Worm (Caenorhabditis elegans): ENCODE measurements around the gene srw-82.
"Not testable (repeated sequence)": the region's sequence is repeated elsewhere in the genome, so short reads cannot be mapped to it uniquely, and the experiment has no call there.

srw-82 gene

DNA sequence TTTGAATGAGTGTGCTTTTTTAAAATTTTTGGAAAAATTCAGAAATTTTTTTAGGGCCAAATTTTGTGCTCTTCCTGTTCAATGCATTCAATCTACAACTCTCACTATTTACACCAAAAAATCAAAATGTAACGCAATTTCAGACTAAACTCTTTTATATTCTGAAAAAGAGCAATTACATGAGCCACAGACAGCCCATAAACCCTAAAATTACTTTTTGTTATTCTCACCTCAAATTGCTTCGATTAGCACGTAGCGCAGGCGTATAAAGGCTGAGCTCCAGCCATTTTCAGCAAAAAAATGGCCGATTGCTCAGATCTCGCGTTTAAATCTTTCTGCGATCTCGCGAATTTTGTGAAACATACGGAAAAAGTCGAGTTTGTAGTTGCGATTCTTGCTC, at the start of gene srw-82:
TSS of gene srw-82 (plus strand) at position 301 of the 400 bp plus-strand sequence.
- TF ChIP-seq dao-5 (tag; optimal IDR thresholded peaks at IDR 0.05) (no peak), W03F9.2 (tag; optimal IDR thresholded peaks at IDR 0.05) (no peak), him-1 (tag; optimal IDR thresholded peaks at IDR 0.05) (no peak)

DNA sequence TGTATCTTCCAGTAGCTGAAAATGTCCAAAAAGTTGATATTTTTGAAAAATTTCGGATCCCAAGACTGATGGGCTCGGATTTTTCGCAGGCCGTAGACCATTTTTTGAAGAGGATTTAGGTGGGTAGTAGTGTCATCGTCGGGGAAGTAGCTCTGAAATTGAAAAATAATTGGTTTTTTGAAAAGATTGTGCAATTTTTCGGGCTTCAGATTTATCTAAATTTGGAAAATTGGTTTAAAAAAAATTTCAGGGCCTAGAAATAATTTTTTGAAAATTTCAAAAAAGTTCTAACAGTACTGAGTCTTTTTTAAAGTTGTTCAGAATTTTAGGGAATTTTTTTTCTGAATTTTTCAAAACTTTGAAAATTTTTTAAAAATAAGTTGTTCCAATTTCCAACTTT, 49.0 kb upstream of the srw-82 start, which contains the start of gene nhr-288:
TSS of gene nhr-288 (minus strand) at position 101 of the 400 bp plus-strand sequence.
- TF ChIP-seq W03F9.2 (tag; optimal IDR thresholded peaks at IDR 0.05) (no peak), dao-5 (tag; optimal IDR thresholded peaks at IDR 0.05) (no peak), him-1 (tag; optimal IDR thresholded peaks at IDR 0.05) (no peak)

DNA sequence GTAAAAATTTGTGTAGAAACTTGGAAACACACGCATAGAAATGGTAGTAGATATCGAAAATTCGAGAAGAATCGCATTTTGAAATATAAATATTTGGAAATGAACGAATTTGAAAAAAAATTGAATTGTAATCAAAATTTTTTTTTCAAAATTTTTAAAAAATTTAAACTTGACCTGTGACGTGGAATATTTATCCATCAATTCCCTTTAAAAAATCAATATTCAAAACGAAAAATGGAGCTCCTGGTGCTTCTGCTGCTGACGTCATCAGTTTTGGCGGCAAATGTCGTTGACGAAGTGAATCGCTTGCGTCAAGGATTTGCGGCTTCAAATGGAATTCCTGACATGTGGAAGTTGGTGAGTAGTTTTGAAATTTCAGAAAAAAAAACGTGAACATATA, 42.5 kb upstream of the srw-82 start, which contains the start of the genes Y51A2B.4 and Y51A2B.5:
TSS of gene Y51A2B.4 (minus strand) at position 101 of the 400 bp plus-strand sequence.
TSS of gene Y51A2B.5 (plus strand) at position 232 of the 400 bp plus-strand sequence.
- TF ChIP-seq W03F9.2 (tag; optimal IDR thresholded peaks at IDR 0.05) (no peak), him-1 (tag; optimal IDR thresholded peaks at IDR 0.05) (no peak), dao-5 (tag; optimal IDR thresholded peaks at IDR 0.05) (no peak)

DNA sequence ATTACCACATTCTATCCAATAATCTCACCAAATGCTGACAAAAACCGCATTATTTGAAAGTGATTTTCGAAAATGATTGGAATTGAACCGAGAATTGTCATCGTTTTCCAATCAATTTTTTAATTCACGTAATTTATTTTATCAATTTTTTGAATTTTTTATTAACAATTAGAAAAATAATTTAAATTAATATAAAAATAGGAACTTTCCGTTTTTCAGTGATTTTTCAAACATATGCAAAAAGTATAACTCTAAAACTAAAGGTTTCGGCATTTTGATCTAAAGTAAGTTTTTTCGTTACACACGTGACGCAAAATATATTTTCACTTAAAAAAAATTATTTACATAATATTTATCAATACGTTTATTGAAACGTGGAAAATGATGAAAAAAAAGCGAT, 37.3 kb upstream of the srw-82 start, which contains the start of gene Y51A2B.6:
TSS of gene Y51A2B.6 (minus strand) at position 101 of the 400 bp plus-strand sequence.
- TF ChIP-seq dao-5 (tag; optimal IDR thresholded peaks at IDR 0.05) (no peak), W03F9.2 (tag; optimal IDR thresholded peaks at IDR 0.05) (no peak), him-1 (tag; optimal IDR thresholded peaks at IDR 0.05) (no peak)

DNA sequence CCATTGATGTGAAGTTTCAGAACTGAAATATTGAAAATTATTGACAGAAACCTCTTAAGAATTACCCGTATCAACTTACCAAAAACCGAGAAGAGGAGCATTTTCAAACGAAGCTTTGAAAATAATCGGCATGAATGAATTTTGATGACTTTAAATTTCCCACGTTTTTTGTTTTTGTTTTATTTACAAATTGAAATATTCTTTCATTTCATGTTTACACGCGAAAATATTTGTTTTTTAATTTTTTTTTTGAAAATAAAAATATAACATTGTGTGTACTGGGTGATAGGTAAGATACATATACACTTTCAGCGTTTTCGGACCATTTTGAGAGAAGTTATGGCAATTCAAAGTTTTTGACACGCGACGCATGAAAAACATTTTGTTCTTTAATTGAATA, 35.9 kb upstream of the srw-82 start, which contains the start of gene Y51A2B.9:
TSS of gene Y51A2B.9 (minus strand) at position 101 of the 400 bp plus-strand sequence.
- no peak for TF ChIP-seq him-1 (tag; optimal IDR thresholded peaks at IDR 0.05)
- TF ChIP-seq W03F9.2 (tag; optimal IDR thresholded peaks at IDR 0.05): no peak
- no peak for TF ChIP-seq dao-5 (tag; optimal IDR thresholded peaks at IDR 0.05)

DNA sequence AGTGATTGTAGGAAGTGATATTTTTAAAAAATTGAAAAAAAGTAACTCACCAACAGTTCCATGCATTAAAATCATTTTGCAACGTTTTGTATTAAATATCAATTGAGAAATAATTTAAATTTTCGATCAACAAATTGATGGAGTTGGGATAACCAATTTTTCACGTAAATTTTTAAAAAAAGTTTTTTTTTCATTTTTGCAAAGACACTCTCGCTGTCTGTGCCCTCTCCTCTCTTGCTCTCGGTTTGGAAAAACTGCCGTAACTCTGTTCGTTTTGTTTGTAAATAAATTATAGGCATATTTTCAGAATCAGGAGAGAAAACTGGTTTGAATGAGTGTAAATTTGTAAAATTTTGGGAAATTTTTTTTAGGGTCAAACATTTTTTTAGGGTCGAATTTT, 33.7 kb upstream of the srw-82 start, which contains the start of gene Y51A2B.16:
TSS of gene Y51A2B.16 (minus strand) at position 101 of the 400 bp plus-strand sequence.
- TF ChIP-seq him-1 (tag; optimal IDR thresholded peaks at IDR 0.05) (no peak), W03F9.2 (tag; optimal IDR thresholded peaks at IDR 0.05) (no peak), dao-5 (tag; optimal IDR thresholded peaks at IDR 0.05) (no peak)

DNA sequence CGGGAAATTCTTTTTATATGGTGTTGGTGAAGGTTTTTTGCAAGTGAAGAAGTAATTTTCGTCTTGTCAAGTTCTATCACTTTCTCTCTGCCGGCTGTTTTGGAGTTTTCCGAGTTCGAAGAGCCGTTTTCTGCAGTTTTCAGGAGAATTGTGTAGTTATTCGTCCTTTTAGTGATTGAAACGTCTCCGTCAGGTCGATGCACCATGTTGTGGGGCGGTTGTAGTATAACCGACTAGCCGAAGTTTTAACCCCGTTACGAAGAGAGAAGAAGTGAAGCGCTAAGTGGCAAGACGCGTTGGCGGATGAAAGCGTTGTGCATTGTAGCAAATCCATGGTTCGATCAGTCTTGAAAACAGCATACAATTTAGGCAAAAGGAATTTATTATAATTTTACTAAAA, 28.8 kb upstream of the srw-82 start:
- TF ChIP-seq W03F9.2 (tag; optimal IDR thresholded peaks at IDR 0.05) (no peak), dao-5 (tag; optimal IDR thresholded peaks at IDR 0.05) (no peak), him-1 (tag; optimal IDR thresholded peaks at IDR 0.05) (no peak)

DNA sequence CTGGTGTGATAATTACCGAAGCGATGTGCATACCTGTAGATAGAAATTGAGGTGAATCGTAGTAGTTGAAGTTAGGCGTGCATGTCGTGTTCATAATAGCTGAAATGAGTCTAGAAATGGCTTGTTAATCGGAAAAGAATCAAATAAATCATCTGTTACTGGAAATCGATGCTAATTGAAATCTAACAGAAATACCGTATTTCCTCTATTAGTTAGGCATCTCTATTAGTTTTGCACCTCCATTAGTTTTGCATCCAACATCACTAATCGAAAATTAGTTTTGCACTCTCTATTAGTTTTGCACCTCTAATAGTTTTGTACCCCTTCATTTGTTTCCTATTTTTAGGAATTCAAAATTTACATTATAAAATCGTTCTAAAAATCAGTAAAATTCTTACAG, 26.8 kb upstream of the srw-82 start, which contains the start of gene srh-209:
TSS of gene srh-209 (minus strand) at position 101 of the 400 bp plus-strand sequence.
- not testable (repeated sequence) for TF ChIP-seq dao-5, him-1, W03F9.2 (tag; optimal IDR thresholded peaks at IDR 0.05)

DNA sequence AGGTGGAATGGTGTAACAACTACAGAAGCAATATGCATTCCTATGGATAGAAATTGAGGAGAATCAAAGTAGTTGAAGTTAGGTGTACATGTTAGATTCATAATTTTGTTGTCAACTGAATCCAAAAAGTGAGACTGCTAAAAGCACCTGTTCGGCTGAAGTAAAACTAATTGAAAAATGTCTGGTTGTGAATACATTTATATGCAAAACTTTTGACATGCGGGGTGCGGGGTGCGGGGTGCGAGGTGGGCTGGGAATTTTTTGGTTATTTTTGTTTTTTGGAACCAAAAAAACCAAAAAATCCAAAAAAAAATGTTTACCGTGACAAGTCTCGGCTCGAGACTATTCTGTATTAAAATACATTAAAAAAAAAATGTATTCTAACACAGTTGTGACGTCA, 21.4 kb upstream of the srw-82 start, which contains the start of gene srh-207:
TSS of gene srh-207 (minus strand) at position 101 of the 400 bp plus-strand sequence.
- TF ChIP-seq W03F9.2 (tag; optimal IDR thresholded peaks at IDR 0.05) (no peak), him-1 (tag; optimal IDR thresholded peaks at IDR 0.05) (no peak), dao-5 (tag; optimal IDR thresholded peaks at IDR 0.05) (no peak)

DNA sequence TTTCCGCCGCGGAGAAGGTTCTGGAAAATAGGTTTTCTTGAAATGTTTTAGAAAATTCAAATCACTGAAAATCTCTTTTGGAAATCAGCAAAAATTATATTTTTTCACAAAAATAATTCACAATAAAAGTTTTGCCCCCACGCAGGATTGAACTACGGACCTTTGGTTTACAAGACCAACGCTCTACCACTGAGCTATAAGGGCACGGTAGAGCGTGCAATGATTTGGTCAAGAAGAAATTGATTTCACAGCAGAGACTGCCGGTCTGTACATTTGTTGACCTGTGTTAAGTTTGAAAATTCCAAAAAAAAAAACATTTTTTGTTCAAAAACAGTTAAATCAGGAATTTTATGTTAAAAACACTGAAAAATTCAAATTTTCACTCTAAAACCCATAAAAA, 19.2 kb upstream of the srw-82 start:
- no peak for TF ChIP-seq him-1 (tag; optimal IDR thresholded peaks at IDR 0.05)
- TF ChIP-seq dao-5 (tag; optimal IDR thresholded peaks at IDR 0.05): no peak
- TF ChIP-seq W03F9.2 (tag; optimal IDR thresholded peaks at IDR 0.05): no peak

DNA sequence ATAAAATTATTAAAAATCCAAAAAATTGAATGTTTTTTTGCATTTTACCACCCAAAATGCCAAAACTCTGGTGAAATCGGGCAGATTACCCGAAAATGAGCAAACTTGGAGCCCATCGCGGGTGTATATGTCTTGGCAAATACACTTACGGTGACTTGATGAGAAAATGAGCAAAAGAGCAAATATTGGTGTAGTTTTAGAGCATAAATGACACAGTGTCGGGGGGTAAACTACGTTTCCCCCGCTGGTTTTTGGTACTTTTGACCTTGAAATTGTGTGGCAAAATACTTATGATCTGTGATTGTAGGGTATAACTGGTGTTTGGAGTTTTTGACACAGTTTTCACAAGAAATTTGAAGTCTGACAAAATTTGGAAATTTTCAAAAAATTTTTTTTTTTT, 18.7 kb upstream of the srw-82 start, which contains the start of gene ZK262.2:
TSS of gene ZK262.2 (minus strand) at position 101 of the 400 bp plus-strand sequence.
- TF ChIP-seq W03F9.2 (tag; optimal IDR thresholded peaks at IDR 0.05) (no peak), him-1 (tag; optimal IDR thresholded peaks at IDR 0.05) (no peak), dao-5 (tag; optimal IDR thresholded peaks at IDR 0.05) (no peak)

DNA sequence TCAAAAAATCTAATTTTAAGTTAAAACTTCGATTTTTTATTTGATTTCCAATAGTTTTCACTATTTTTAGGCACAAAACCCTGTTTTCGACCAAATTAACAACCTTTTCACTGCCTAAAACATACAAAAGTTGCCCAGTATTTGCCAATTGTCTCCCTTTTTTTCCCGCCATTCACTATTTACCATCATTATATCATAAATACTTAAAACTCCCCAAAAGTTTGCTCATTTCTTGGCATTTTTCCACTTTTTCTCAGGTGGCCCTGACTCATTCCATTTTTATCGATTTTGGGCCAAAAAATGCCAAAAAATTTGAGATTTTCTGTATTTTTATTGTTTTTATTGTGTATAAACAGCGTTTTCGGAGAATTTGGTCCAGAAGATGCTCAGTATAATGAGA, 17.5 kb upstream of the srw-82 start, which contains the start of gene txt-8:
TSS of gene txt-8 (plus strand) at position 301 of the 400 bp plus-strand sequence.
- TF ChIP-seq him-1 (tag; optimal IDR thresholded peaks at IDR 0.05): no peak
- no peak for TF ChIP-seq dao-5 (tag; optimal IDR thresholded peaks at IDR 0.05)
- TF ChIP-seq W03F9.2 (tag; optimal IDR thresholded peaks at IDR 0.05): no peak

DNA sequence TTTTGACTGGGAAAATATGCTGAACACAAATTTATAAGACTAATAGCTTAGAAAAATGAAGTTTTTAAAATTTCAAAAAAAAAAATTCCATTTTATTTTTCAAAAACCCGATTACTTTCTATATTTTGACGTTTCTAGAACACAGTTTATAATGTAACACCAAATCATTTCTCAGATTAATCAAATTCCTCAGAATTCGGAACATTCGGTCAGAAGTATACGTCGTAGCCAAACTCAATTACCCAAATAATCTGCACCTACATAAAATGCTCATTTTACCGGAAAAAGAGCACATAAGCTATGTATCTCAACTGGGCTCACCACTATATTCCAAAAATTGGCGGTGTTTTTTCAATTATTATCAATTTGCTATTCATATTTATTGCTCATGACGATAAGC, 10.8 kb upstream of the srw-82 start, which contains the start of gene srj-26:
TSS of gene srj-26 (plus strand) at position 301 of the 400 bp plus-strand sequence.
- no peak for TF ChIP-seq him-1 (tag; optimal IDR thresholded peaks at IDR 0.05)
- no peak for TF ChIP-seq dao-5 (tag; optimal IDR thresholded peaks at IDR 0.05)
- no peak for TF ChIP-seq W03F9.2 (tag; optimal IDR thresholded peaks at IDR 0.05)

DNA sequence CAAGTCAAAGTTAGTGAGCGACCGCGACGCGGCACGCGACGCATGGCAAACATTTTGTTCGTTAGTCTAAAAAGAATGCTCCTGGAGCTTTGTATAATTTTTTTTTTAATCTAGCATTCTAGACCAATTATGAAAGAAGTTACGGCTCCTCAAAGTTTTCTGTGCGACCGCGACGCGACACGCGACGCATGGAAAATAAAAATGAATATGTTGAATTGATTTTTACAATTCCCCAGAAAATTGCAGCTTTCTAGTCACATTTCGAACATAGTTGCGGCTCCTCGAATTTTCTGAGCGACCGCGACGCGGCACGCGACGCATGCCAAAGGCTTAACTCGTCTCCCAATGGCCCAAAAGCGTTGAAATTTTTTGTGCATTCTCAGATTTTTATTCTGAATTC, 7.1 kb upstream of the srw-82 start, which contains the start of gene ZK262.4:
TSS of gene ZK262.4 (minus strand) at position 101 of the 400 bp plus-strand sequence.
- TF ChIP-seq dao-5 (tag; optimal IDR thresholded peaks at IDR 0.05) (no peak), W03F9.2 (tag; optimal IDR thresholded peaks at IDR 0.05) (no peak), him-1 (tag; optimal IDR thresholded peaks at IDR 0.05) (no peak)

Data from whole organism, L4/young adult.